Worm (Caenorhabditis elegans): Measurements from ENCODE around the gene R74.2.

The R74.2 gene

DNA sequence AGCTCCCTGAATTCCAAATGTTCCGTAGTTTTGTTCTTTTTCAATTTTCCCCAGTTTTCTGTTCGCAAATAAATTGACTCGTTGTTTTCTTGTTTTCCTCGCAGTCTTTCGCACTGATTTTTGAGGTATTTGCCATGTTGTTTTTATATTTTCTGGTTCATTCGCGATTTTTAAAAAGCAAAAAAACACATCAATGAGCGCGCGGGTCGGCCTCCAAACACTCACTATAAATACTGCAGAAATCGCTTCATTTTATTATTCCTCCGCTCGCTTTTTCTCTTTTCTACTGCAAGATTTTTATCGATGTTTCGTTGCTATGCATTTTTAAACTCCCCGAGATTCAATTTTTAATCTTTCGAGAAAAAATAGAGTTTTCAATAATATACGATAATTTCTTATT lies 35.1 kb upstream of the R74.2 start (continued):
- no peak for TF ChIP-seq nhr-25 (tag; optimal IDR thresholded peaks at IDR 0.05; ENCODE audit: borderline replicate concordance, insufficient read depth)
- TF ChIP-seq R02D3.7 (tag; optimal IDR thresholded peaks at IDR 0.05) = no peak
- TF ChIP-seq nhr-102 (tag; optimal IDR thresholded peaks at IDR 0.05) = no peak
- no peak for TF ChIP-seq tra-1 (GFP tag; IDR thresholded peaks at IDR 0.05)
- no peak for TF ChIP-seq hmg-1.1 (GFP tag; IDR thresholded peaks at IDR 0.05)
- TF ChIP-seq lin-38 (GFP tag; IDR thresholded peaks at IDR 0.05) = peak; percentile 21; the same call in 1 of the 2 replicates
- TF ChIP-seq ceh-28 (tag; optimal IDR thresholded peaks at IDR 0.05) = no peak
- 0 out of 2 replicates have a peak, but pooled peaks have one; percentile 27 for TF ChIP-seq lim-7 (GFP tag; IDR thresholded peaks at IDR 0.05)
- TF ChIP-seq zfp-3 (GFP tag; conservative IDR thresholded peaks at IDR 0.05) = 0 out of 2 replicates have a peak, but pooled peaks have one; percentile 16
- TF ChIP-seq zip-2 (tag; optimal IDR thresholded peaks at IDR 0.05) = no peak
- no peak for TF ChIP-seq mep-1 (tag; optimal IDR thresholded peaks at IDR 0.05)
- no peak for TF ChIP-seq mes-2 (tag; optimal IDR thresholded peaks at IDR 0.05; ENCODE audit: poor library complexity, severe bottlenecking)
- no peak for TF ChIP-seq jun-1 (tag; optimal IDR thresholded peaks at IDR 0.05)
- TF ChIP-seq Y5F2A.4 (GFP tag; optimal IDR thresholded peaks at IDR 0.05) = no peak
- TF ChIP-seq nhr-76 (tag; optimal IDR thresholded peaks at IDR 0.05) = no peak
- no peak for TF ChIP-seq nhr-42 (GFP tag; IDR thresholded peaks at IDR 0.05)
- no peak for TF ChIP-seq unc-130 (GFP tag; optimal IDR thresholded peaks at IDR 0.05)
- TF ChIP-seq F10B5.3 (tag; optimal IDR thresholded peaks at IDR 0.05) = no peak
- TF ChIP-seq nhr-41 (GFP tag; IDR thresholded peaks at IDR 0.05) = no peak
- no peak for TF ChIP-seq snpc-1.2 (GFP tag; IDR thresholded peaks at IDR 0.05)
- no peak for TF ChIP-seq lin-29 (GFP tag; IDR thresholded peaks at IDR 0.05)
- peak; percentile 49 for TF ChIP-seq T20F7.1 (GFP tag; optimal IDR thresholded peaks at IDR 0.05)

- TF ChIP-seq duxl-1 (tag; optimal IDR thresholded peaks at IDR 0.05; ENCODE audit: poor library complexity) = no peak
- TF ChIP-seq nhr-25 (tag; optimal IDR thresholded peaks at IDR 0.05; ENCODE audit: borderline replicate concordance, insufficient read depth) = no peak
- TF ChIP-seq lsy-2 (tag; optimal IDR thresholded peaks at IDR 0.05) = peak in 1 of 2 experiments; percentile 41
- TF ChIP-seq daf-12 (tag; optimal IDR thresholded peaks at IDR 0.05) = no peak
These were observed 34.7 kb upstream of the R74.2 start, which contains the start of gene glod-4 for ce11 chrIII:4153299-4153698. Gene glod-4 (plus strand): TSS chrIII:4153599.

- no peak for TF ChIP-seq lin-13 (GFP tag; optimal IDR thresholded peaks at IDR 0.05)
- TF ChIP-seq fkh-10 (GFP tag; optimal IDR thresholded peaks at IDR 0.05) = no peak
- no peak for TF ChIP-seq nhr-10 (tag; optimal IDR thresholded peaks at IDR 0.05)
- TF ChIP-seq ama-1 (optimal IDR thresholded peaks at IDR 0.05) = no peak
- TF ChIP-seq lsy-2 (tag; optimal IDR thresholded peaks at IDR 0.05) = no peak
- no peak for TF ChIP-seq nhr-6 (tag; optimal IDR thresholded peaks at IDR 0.05)
- TF ChIP-seq snpc-4 (tag; optimal IDR thresholded peaks at IDR 0.05) = no peak
- TF ChIP-seq unc-39 (tag; optimal IDR thresholded peaks at IDR 0.05) = no peak
- no peak for TF ChIP-seq pha-4 (GFP tag; IDR thresholded peaks at IDR 0.05)
- no peak for TF ChIP-seq pha-4 (tag; optimal IDR thresholded peaks at IDR 0.05)
- no peak for TF ChIP-seq ceh-28 (tag; optimal IDR thresholded peaks at IDR 0.05)
- TF ChIP-seq nhr-102 (tag; optimal IDR thresholded peaks at IDR 0.05) = no peak
- TF ChIP-seq lin-39 (tag; optimal IDR thresholded peaks at IDR 0.05) = no peak
- TF ChIP-seq saeg-2 (GFP tag; IDR thresholded peaks at IDR 0.05) = no peak
- TF ChIP-seq zip-11 (GFP tag; IDR thresholded peaks at IDR 0.05) = no peak
These were observed 30.7 kb upstream of the R74.2 start, which contains the start of gene C16C10.9 for ce11 chrIII:4157298-4157697. Gene C16C10.9 (minus strand): TSS chrIII:4157398.

- TF ChIP-seq cey-2 (tag; optimal IDR thresholded peaks at IDR 0.05; ENCODE audit: borderline replicate concordance, insufficient read depth) = no peak
- no peak for TF ChIP-seq set-16 (GFP tag; IDR thresholded peaks at IDR 0.05)
These were observed 27.0 kb upstream of the R74.2 start, which contains the start of gene C01G12.16 for ce11 chrIII:4160937-4161336. Gene C01G12.16 (plus strand): TSS chrIII:4161237.
